Worm (Caenorhabditis elegans) whole organism, L4 larva: ENCODE data around the gene wapl-1.
A peak's percentile ranks its signal among the peaks of the same experiment; 100 is the strongest.

Experiments
- F10B5.3 ChIP-seq: sonication (generic microtip); optimal IDR thresholded peaks from 2 replicates; lab custom pipeline; 2016; ENCODE audit warnings: mild to moderate bottlenecking, missing genetic modification characterization, missing compliant biosample characterization
- F26F4.8 ChIP-seq: fragments of 200-800 bp; sonication (Bioruptor generic); conservative IDR thresholded peaks from 2 replicates; pipeline ENCODE4 v1.3.6; 2022; ENCODE audit warnings: missing genetic modification characterization, missing compliant biosample characterization
- F49E8.2 ChIP-seq: sonication (generic microtip); optimal IDR thresholded peaks from 2 replicates; lab custom pipeline; 2016; ENCODE audit warnings: missing compliant biosample characterization, mild to moderate bottlenecking, missing genetic modification characterization, borderline replicate concordance
- T20F7.1 ChIP-seq: fragments of 200-800 bp; sonication (Bioruptor generic); optimal IDR thresholded peaks from 2 replicates; lab custom pipeline; 2018; ENCODE audit warnings: mild to moderate bottlenecking, missing genetic modification characterization, missing compliant biosample characterization
- T26A8.4 ChIP-seq: fragments of 200-800 bp; sonication (Bioruptor generic); IDR thresholded peaks from 2 replicates; pipeline ENCODE4 v1.3.6; 2022; ENCODE audit warnings: missing genetic modification characterization, missing compliant biosample characterization
- Y48G9A.11 ChIP-seq: fragments of 200-800 bp; sonication (Bioruptor generic); IDR thresholded peaks from 2 replicates; pipeline ENCODE4 v1.3.6; 2022; ENCODE audit warnings: missing genetic modification reagents, missing genetic modification characterization, missing compliant biosample characterization
- ZK337.2 ChIP-seq: fragments of 200-800 bp; sonication (Bioruptor generic); IDR thresholded peaks from 2 replicates; pipeline ENCODE4 v1.3.6; 2022; ENCODE audit warnings: missing genetic modification reagents, missing genetic modification characterization, missing compliant biosample characterization
- aha-1 ChIP-seq: fragments of 150-350 bp; peaks from one replicate; lab custom pipeline; 2014; ENCODE audit warnings: missing biosample characterization, missing genetic modification characterization
- aly-2 ChIP-seq: sonication (generic microtip); optimal IDR thresholded peaks from 2 replicates; lab custom pipeline; 2018; ENCODE audit warnings: missing biosample characterization, missing genetic modification characterization
- ama-1 ChIP-seq: fragments of 150-350 bp; optimal IDR thresholded peaks from 2 replicates; lab custom pipeline; 2014; ENCODE audit warnings: inconsistent platforms, mixed read lengths
- attf-4 ChIP-seq: sonication (generic microtip); optimal IDR thresholded peaks from 3 replicates; lab custom pipeline; 2017; ENCODE audit warnings: missing biosample characterization, missing genetic modification characterization
- ceh-62 ChIP-seq: sonication (generic microtip); optimal IDR thresholded peaks from 2 replicates; lab custom pipeline; 2017; ENCODE audit warnings: missing biosample characterization, missing genetic modification characterization
- cey-2 ChIP-seq: sonication (generic microtip); optimal IDR thresholded peaks from 3 replicates; lab custom pipeline; 2017; ENCODE audit warnings: missing genetic modification characterization, mild to moderate bottlenecking, missing compliant biosample characterization, antibody characterized with exemption, borderline replicate concordance; ENCODE audit not compliant: insufficient read depth
- ctbp-1 ChIP-seq: fragments of 200-800 bp; sonication (Bioruptor generic); IDR thresholded peaks from 2 replicates; pipeline ENCODE4 v1.3.6; 2022; ENCODE audit warnings: missing genetic modification reagents, missing genetic modification characterization, missing compliant biosample characterization
- daf-12 ChIP-seq: fragments of 150-350 bp; optimal IDR thresholded peaks from 2 replicates; lab custom pipeline; 2014; ENCODE audit warnings: missing biosample characterization, missing genetic modification reagents, missing genetic modification characterization
- daf-16 ChIP-seq, 3 experiments: sonication (generic microtip); optimal IDR thresholded peaks; 2 replicates each; lab custom pipeline; 2016 to 2017; ENCODE audit warnings: missing genetic modification characterization in 3 of 3, missing genetic modification reagents in 3 of 3, mild to moderate bottlenecking in 2 of 3, missing compliant biosample characterization in 2 of 3, missing biosample characterization in 1 of 3, moderate library complexity in 1 of 3
- daf-19 ChIP-seq: fragments of 200-800 bp; sonication (Bioruptor generic); conservative IDR thresholded peaks from 2 replicates; pipeline ENCODE4 v1.3.6; 2022; ENCODE audit warnings: missing genetic modification characterization, missing compliant biosample characterization
- dmd-6 ChIP-seq: fragments of 200-800 bp; sonication (Bioruptor generic); IDR thresholded peaks from 2 replicates; pipeline ENCODE4 v1.3.6; 2022; ENCODE audit warnings: missing genetic modification reagents, missing genetic modification characterization, missing compliant biosample characterization
- dve-1 ChIP-seq: sonication (generic microtip); optimal IDR thresholded peaks from 2 replicates; lab custom pipeline; 2017; ENCODE audit warnings: antibody characterized with exemption, mild to moderate bottlenecking, missing genetic modification characterization, missing compliant biosample characterization; ENCODE audit not compliant: insufficient read depth
- fos-1 ChIP-seq: fragments of 150-350 bp; optimal IDR thresholded peaks from 2 replicates; lab custom pipeline; 2014; ENCODE audit warnings: missing biosample characterization, missing genetic modification characterization
- gei-8 ChIP-seq: fragments of 200-800 bp; sonication (Bioruptor generic); optimal IDR thresholded peaks from 2 replicates; lab custom pipeline; 2018; ENCODE audit warnings: mild to moderate bottlenecking, missing genetic modification characterization, missing compliant biosample characterization
- hlh-11 ChIP-seq: fragments of 200-800 bp; sonication (Bioruptor generic); optimal IDR thresholded peaks from 2 replicates; lab custom pipeline; 2018; ENCODE audit warnings: mild to moderate bottlenecking, missing genetic modification characterization, missing compliant biosample characterization
- hlh-30 ChIP-seq: sonication (generic microtip); optimal IDR thresholded peaks from 2 replicates; lab custom pipeline; 2017; ENCODE audit warnings: antibody characterized with exemption, mild to moderate bottlenecking, missing genetic modification characterization, missing compliant biosample characterization; ENCODE audit not compliant: insufficient read depth
- lim-7 ChIP-seq: fragments of 200-800 bp; sonication (Bioruptor generic); IDR thresholded peaks from 2 replicates; pipeline ENCODE4 v1.3.6; 2022; ENCODE audit warnings: missing genetic modification characterization, missing compliant biosample characterization
- lin-1 ChIP-seq: fragments of 200-800 bp; sonication (Bioruptor generic); IDR thresholded peaks from 2 replicates; pipeline ENCODE4 v1.3.6; 2022; ENCODE audit warnings: missing genetic modification reagents, missing genetic modification characterization, missing compliant biosample characterization
- lin-13 ChIP-seq: fragments of 150-350 bp; optimal IDR thresholded peaks from 2 replicates; lab custom pipeline; 2014; ENCODE audit warnings: missing biosample characterization, missing genetic modification reagents, missing genetic modification characterization
- lin-15B ChIP-seq: fragments of 150-350 bp; sonication (generic microtip); optimal IDR thresholded peaks from 3 replicates; lab custom pipeline; 2014; ENCODE audit warnings: missing biosample characterization, missing genetic modification characterization
- lin-29 ChIP-seq: fragments of 200-800 bp; sonication (Bioruptor generic); IDR thresholded peaks from 2 replicates; pipeline ENCODE4 v1.3.6; 2022; ENCODE audit warnings: missing genetic modification reagents, missing genetic modification characterization, missing compliant biosample characterization
- lin-38 ChIP-seq: fragments of 200-800 bp; sonication (Bioruptor generic); IDR thresholded peaks from 2 replicates; pipeline ENCODE4 v1.3.6; 2022; ENCODE audit warnings: missing genetic modification reagents, missing genetic modification characterization, missing compliant biosample characterization
- madf-5 ChIP-seq, 2 experiments: fragments of 200-800 bp; sonication (Bioruptor generic); IDR thresholded peaks; 2 replicates each; pipeline ENCODE4 v1.3.6; 2022; ENCODE audit warnings: missing compliant biosample characterization in 2 of 2, missing genetic modification characterization in 2 of 2
- madf-9 ChIP-seq: fragments of 200-800 bp; sonication (Bioruptor generic); conservative IDR thresholded peaks from 2 replicates; pipeline ENCODE4 v1.3.6; 2022; ENCODE audit warnings: missing genetic modification reagents, missing genetic modification characterization, missing compliant biosample characterization
- mdl-1 ChIP-seq, 2 experiments: fragments of 150-350 bp in 1 of 2; sonication (generic microtip) in 1 of 2; optimal IDR thresholded peaks; 2 replicates each; lab custom pipeline; 2014 to 2017; ENCODE audit warnings: missing biosample characterization in 2 of 2, missing genetic modification characterization in 2 of 2
- mes-2 ChIP-seq: sonication (generic microtip); optimal IDR thresholded peaks from 2 replicates; lab custom pipeline; 2016; ENCODE audit warnings: missing genotype, mild to moderate bottlenecking, missing genetic modification characterization, missing compliant biosample characterization; ENCODE audit not compliant: poor library complexity, severe bottlenecking
- mxl-2 ChIP-seq: fragments of 200-800 bp; sonication (Bioruptor generic); conservative IDR thresholded peaks from 2 replicates; pipeline ENCODE4 v1.3.6; 2022; ENCODE audit warnings: missing genetic modification reagents, missing genetic modification characterization, missing compliant biosample characterization
- mxl-3 ChIP-seq: fragments of 200-800 bp; sonication (Bioruptor generic); optimal IDR thresholded peaks from 2 replicates; lab custom pipeline; 2018; ENCODE audit warnings: mild to moderate bottlenecking, missing genetic modification characterization, missing compliant biosample characterization
- nhr-11 ChIP-seq: fragments of 150-350 bp; optimal IDR thresholded peaks from 2 replicates; lab custom pipeline; 2014; ENCODE audit warnings: missing biosample characterization, missing genetic modification characterization
- nhr-237 ChIP-seq: sonication (generic microtip); optimal IDR thresholded peaks from 2 replicates; lab custom pipeline; 2017; ENCODE audit warnings: missing biosample characterization, missing genetic modification characterization
- nhr-25 ChIP-seq: sonication (generic microtip); optimal IDR thresholded peaks from 2 replicates; lab custom pipeline; 2017; ENCODE audit warnings: missing genetic modification characterization, mild to moderate bottlenecking, missing compliant biosample characterization, antibody characterized with exemption, moderate library complexity, borderline replicate concordance; ENCODE audit not compliant: insufficient read depth
- nhr-41 ChIP-seq: fragments of 200-800 bp; sonication (Bioruptor generic); IDR thresholded peaks from 2 replicates; pipeline ENCODE4 v1.3.6; 2022; ENCODE audit warnings: missing genetic modification reagents, missing genetic modification characterization, missing compliant biosample characterization
- nhr-42 ChIP-seq: fragments of 200-800 bp; sonication (Bioruptor generic); IDR thresholded peaks from 2 replicates; pipeline ENCODE4 v1.3.6; 2022; ENCODE audit warnings: missing genetic modification characterization, missing compliant biosample characterization
- nhr-76 ChIP-seq: fragments of 150-350 bp; optimal IDR thresholded peaks from 2 replicates; lab custom pipeline; 2014; ENCODE audit warnings: missing biosample characterization, missing genetic modification characterization
- pha-4 ChIP-seq, 2 experiments: fragments of 150-350 bp in 1 of 2; fragments of 200-800 bp in 1 of 2; sonication (Bioruptor generic) in 1 of 2; IDR thresholded peaks in 1 of 2; optimal IDR thresholded peaks in 1 of 2; 2 replicates each; pipeline versions ENCODE4 v1.3.6 to Lab custom; 2014 to 2022; ENCODE audit warnings: missing genetic modification characterization in 2 of 2, missing genetic modification reagents in 2 of 2, missing biosample characterization in 1 of 2, missing compliant biosample characterization in 1 of 2
- saeg-2 ChIP-seq: fragments of 200-800 bp; sonication (Bioruptor generic); IDR thresholded peaks from 2 replicates; pipeline ENCODE4 v1.3.6; 2022; ENCODE audit warnings: missing genetic modification reagents, missing genetic modification characterization, missing compliant biosample characterization
- sdz-12 ChIP-seq: fragments of 200-800 bp; sonication (Bioruptor generic); optimal IDR thresholded peaks from 2 replicates; lab custom pipeline; 2018; ENCODE audit warnings: mild to moderate bottlenecking, missing genetic modification characterization, missing compliant biosample characterization
- spr-3 ChIP-seq: fragments of 200-800 bp; sonication (Bioruptor generic); optimal IDR thresholded peaks from 2 replicates; lab custom pipeline; 2018; ENCODE audit warnings: mild to moderate bottlenecking, missing genetic modification characterization, missing compliant biosample characterization
- unc-39 ChIP-seq: sonication (generic microtip); optimal IDR thresholded peaks from 2 replicates; lab custom pipeline; 2017; ENCODE audit warnings: missing biosample characterization, missing genetic modification characterization
- vab-7 ChIP-seq: fragments of 200-800 bp; sonication (Bioruptor generic); IDR thresholded peaks from 2 replicates; pipeline ENCODE4 v1.3.6; 2022; ENCODE audit warnings: missing genetic modification reagents, missing genetic modification characterization, missing compliant biosample characterization
- zip-11 ChIP-seq: fragments of 200-800 bp; sonication (Bioruptor generic); IDR thresholded peaks from 2 replicates; pipeline ENCODE4 v1.3.6; 2022; ENCODE audit warnings: missing genetic modification characterization, missing compliant biosample characterization
- ztf-11 ChIP-seq: fragments of 150-350 bp; optimal IDR thresholded peaks from 2 replicates; lab custom pipeline; 2014; ENCODE audit warnings: missing biosample characterization, missing genetic modification characterization
- ztf-7 ChIP-seq: fragments of 150-350 bp; optimal IDR thresholded peaks from 2 replicates; lab custom pipeline; 2014; ENCODE audit warnings: missing biosample characterization, missing genetic modification characterization

The wapl-1 gene

ce11 chrIV:4398420-4398819, 47.1 kb downstream of the wapl-1 start:
- no peak for TF ChIP-seq mxl-2 (GFP tag; lab: Robert Waterston, UW)
- TF ChIP-seq lin-13 (GFP tag; lab: Kevin White, UChicago): no peak
- TF ChIP-seq fos-1: no peak
- TF ChIP-seq ama-1 (lab: Kevin White, UChicago): no peak
- no peak for TF ChIP-seq T20F7.1 (GFP tag; lab: Kevin White, UChicago)
- TF ChIP-seq lin-1 (GFP tag; lab: Robert Waterston, UW): peak; percentile 16; the same call in 1 of the 2 replicates
- TF ChIP-seq ztf-11 (tag; lab: Kevin White, UChicago): no peak
- TF ChIP-seq F26F4.8: no peak
- no peak for TF ChIP-seq ceh-62 (tag; lab: Kevin White, UChicago)
- no peak for TF ChIP-seq gei-8
- TF ChIP-seq vab-7 (GFP tag; lab: Robert Waterston, UW): no peak
- TF ChIP-seq Y48G9A.11 (GFP tag; lab: Robert Waterston, UW): no peak
- TF ChIP-seq pha-4 (GFP tag; IDR thresholded peaks at IDR 0.05; lab: Robert Waterston, UW): 0 out of 2 replicates have a peak, but pooled peaks have one; percentile 14
- no peak for TF ChIP-seq pha-4 (tag; optimal IDR thresholded peaks at IDR 0.05; lab: Kevin White, UChicago)
- no peak for TF ChIP-seq ZK337.2 (GFP tag; lab: Robert Waterston, UW)
- TF ChIP-seq daf-16 (GFP tag; optimal IDR thresholded peaks at IDR 0.05; lab: Kevin White, UChicago): no peak
- no peak for TF ChIP-seq daf-16 (tag; optimal IDR thresholded peaks at IDR 0.05; lab: Kevin White, UChicago)
- no peak for TF ChIP-seq cey-2
- TF ChIP-seq mdl-1 (tag; optimal IDR thresholded peaks at IDR 0.05; lab: Kevin White, UChicago): peak in 1 of 2 experiments; percentile 52
- no peak for TF ChIP-seq saeg-2 (GFP tag; lab: Robert Waterston, UW)
- no peak for TF ChIP-seq sdz-12
- no peak for TF ChIP-seq nhr-11 (tag; lab: Kevin White, UChicago)
- TF ChIP-seq zip-11: no peak
- peak; percentile 2 for TF ChIP-seq hlh-30
- TF ChIP-seq dmd-6 (GFP tag; lab: Robert Waterston, UW): no peak
- peak; percentile 47 for TF ChIP-seq aha-1 (tag; lab: Kevin White, UChicago)
- TF ChIP-seq hlh-11 (tag; lab: Kevin White, UChicago): peak; percentile 59
- no peak for TF ChIP-seq nhr-41 (GFP tag; lab: Robert Waterston, UW)
- TF ChIP-seq unc-39: no peak
- no peak for TF ChIP-seq spr-3
- no peak for TF ChIP-seq nhr-25
- TF ChIP-seq madf-5 (GFP tag; IDR thresholded peaks at IDR 0.05; lab: Robert Waterston, UW): no peak
- TF ChIP-seq nhr-76 (tag; lab: Kevin White, UChicago): no peak
- TF ChIP-seq nhr-237 (tag; lab: Kevin White, UChicago): no peak
- TF ChIP-seq lin-15B (tag; lab: Kevin White, UChicago): no peak
- TF ChIP-seq F10B5.3 (tag; lab: Kevin White, UChicago): no peak
- no peak for TF ChIP-seq ztf-7 (tag; lab: Kevin White, UChicago)
- TF ChIP-seq attf-4 (tag; lab: Kevin White, UChicago): no peak
- TF ChIP-seq T26A8.4: no peak
- TF ChIP-seq lin-38 (GFP tag; lab: Robert Waterston, UW): peak; percentile 22; the same call in 1 of the 2 replicates
- no peak for TF ChIP-seq aly-2 (tag; lab: Kevin White, UChicago)
- no peak for TF ChIP-seq F49E8.2 (tag; lab: Kevin White, UChicago)
- TF ChIP-seq mes-2 (tag; lab: Kevin White, UChicago): peak; percentile 2
- no peak for TF ChIP-seq lim-7 (GFP tag; lab: Robert Waterston, UW)
- no peak for TF ChIP-seq madf-9 (GFP tag; lab: Robert Waterston, UW)
- TF ChIP-seq dve-1 (tag; lab: Kevin White, UChicago): no peak
- TF ChIP-seq lin-29: no peak
- no peak for TF ChIP-seq daf-19 (GFP tag; lab: Robert Waterston, UW)
- TF ChIP-seq daf-12: no peak
- TF ChIP-seq mxl-3 (GFP tag; lab: Kevin White, UChicago): peak; percentile 68
- TF ChIP-seq nhr-42 (GFP tag; lab: Robert Waterston, UW): no peak
- TF ChIP-seq ctbp-1 (GFP tag; lab: Robert Waterston, UW): no peak
